Fruit fly (Drosophila melanogaster): ENCODE results near the gene CG10222.

- TF ChIP-seq EcR (GFP tag; optimal IDR thresholded peaks at IDR 0.05), result no peak
- no peak for TF ChIP-seq Pif1A (GFP tag; optimal IDR thresholded peaks at IDR 0.05)
- no peak for TF ChIP-seq CG12605 (GFP tag; IDR thresholded peaks at IDR 0.05)
- TF ChIP-seq CG9948 (tag; optimal IDR thresholded peaks at IDR 0.05), result no peak
- no peak for TF ChIP-seq CG34367 (tag; optimal IDR thresholded peaks at IDR 0.05)
Measured at dm6 chr3L:13451562-13451961, 39.3 kb upstream of the CG10222 start.
